Fruit fly (Drosophila melanogaster): ENCODE data around the gene CG31673.

CG31673 gene

DNA sequence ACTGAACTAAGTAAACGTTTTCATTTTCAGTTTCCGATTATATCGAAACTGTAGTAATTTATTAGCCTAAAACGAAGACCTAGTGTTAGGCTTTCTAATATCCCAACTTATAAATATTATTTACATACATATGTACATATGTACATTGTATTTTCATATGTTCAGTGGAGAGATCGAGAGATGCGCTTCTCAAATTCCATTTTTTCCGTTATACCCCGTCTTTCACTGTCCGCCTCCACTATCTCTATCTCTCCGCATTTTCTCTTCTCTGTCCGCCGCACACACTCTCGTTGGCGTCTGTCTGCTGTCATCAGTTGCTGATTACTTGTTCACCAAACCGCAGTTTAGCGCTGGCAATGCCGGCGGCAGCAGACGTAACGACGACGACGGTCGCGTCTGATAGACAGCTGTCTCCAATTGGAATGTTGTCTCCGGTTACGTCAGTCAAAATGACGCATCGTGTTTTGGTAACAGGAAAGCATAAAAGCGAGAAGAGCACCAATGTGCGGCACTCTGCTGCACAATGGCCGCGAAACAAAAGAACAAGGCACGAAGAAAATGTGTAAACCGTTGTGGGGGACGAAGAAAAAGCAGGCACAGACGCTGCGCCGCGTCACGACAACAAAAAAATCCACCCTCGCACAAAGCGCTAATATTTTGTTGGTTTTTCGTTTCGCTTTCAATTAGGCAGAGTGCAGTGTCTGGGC, 6.8 kb upstream of the CG31673 start, which contains the start of gene CG9331 (continued):
- TF ChIP-seq cad (GFP tag; optimal IDR thresholded peaks at IDR 0.05) (no peak), pum (GFP tag; optimal IDR thresholded peaks at IDR 0.05) (no peak), CG17361 (GFP tag; IDR thresholded peaks at IDR 0.05) (no peak), ranshi (GFP tag; IDR thresholded peaks at IDR 0.05) (no peak), pfk (GFP tag; optimal IDR thresholded peaks at IDR 0.05) (no peak), CG11085 (GFP tag; IDR thresholded peaks at IDR 0.05) (no peak), Nf-YA (GFP tag; IDR thresholded peaks at IDR 0.05) (no peak), CG3726 (GFP tag; IDR thresholded peaks at IDR 0.05) (no peak), vvl (GFP tag; IDR thresholded peaks at IDR 0.05) (peak; percentile 36; the same call in 1 of the 2 replicates), CG6683 (GFP tag; optimal IDR thresholded peaks at IDR 0.05) (no peak), ro (GFP tag; IDR thresholded peaks at IDR 0.05) (no peak), odd (GFP tag; optimal IDR thresholded peaks at IDR 0.05) (no peak), ash1 (GFP tag; optimal IDR thresholded peaks at IDR 0.05) (no peak), tna (GFP tag; IDR thresholded peaks at IDR 0.05; ENCODE audit: partially characterized antibody) (peak; percentile 46; the same call in 1 of the 2 replicates), CG8944 (GFP tag; optimal IDR thresholded peaks at IDR 0.05) (no peak), yki (optimal IDR thresholded peaks at IDR 0.05) (no peak), psq (GFP tag; optimal IDR thresholded peaks at IDR 0.05) (peak; percentile 45), CG7271 (tag; optimal IDR thresholded peaks at IDR 0.05) (no peak), CG4617 (GFP tag; optimal IDR thresholded peaks at IDR 0.05; ENCODE audit: borderline replicate concordance) (no peak), Drgx (GFP tag; IDR thresholded peaks at IDR 0.05) (peak; percentile 28; the same call in 1 of the 2 replicates), vnd (GFP tag; IDR thresholded peaks at IDR 0.05; ENCODE audit: partially characterized antibody) (peak; percentile 56; the same call in 1 of the 3 replicates), Sry-β (GFP tag; optimal IDR thresholded peaks at IDR 0.05) (no peak), CkIIα-i1 (GFP tag; IDR thresholded peaks at IDR 0.05) (no peak), CG4404 (GFP tag; IDR thresholded peaks at IDR 0.05) (no peak), bbx (GFP tag; IDR thresholded peaks at IDR 0.05; ENCODE audit: partially characterized antibody) (peak; percentile 75; the same call in 1 of the 2 replicates), Sin3A (optimal IDR thresholded peaks at IDR 0.05) (no peak), ssp (GFP tag; IDR thresholded peaks at IDR 0.05) (no peak), NC2β (GFP tag; optimal IDR thresholded peaks at IDR 0.05) (no peak), usp (GFP tag; optimal IDR thresholded peaks at IDR 0.05) (no peak), jing (GFP tag; optimal IDR thresholded peaks at IDR 0.05) (no peak), hb (GFP tag; IDR thresholded peaks at IDR 0.05; ENCODE audit: partially characterized antibody) (no peak), Optix (GFP tag; IDR thresholded peaks at IDR 0.05) (no peak), bowl (GFP tag; IDR thresholded peaks at IDR 0.05) (no peak), Hr39 (optimal IDR thresholded peaks at IDR 0.05) (no peak), CG11695 (GFP tag; IDR thresholded peaks at IDR 0.05) (no peak), ac (GFP tag; optimal IDR thresholded peaks at IDR 0.05) (no peak), GATAe (GFP tag; conservative IDR thresholded peaks at IDR 0.05) (no peak), Max (GFP tag; optimal IDR thresholded peaks at IDR 0.05) (no peak), CG14710 (tag; optimal IDR thresholded peaks at IDR 0.05) (no peak), CG4328 (GFP tag; optimal IDR thresholded peaks at IDR 0.05) (no peak), YL-1 (GFP tag; optimal IDR thresholded peaks at IDR 0.05) (no peak), her (GFP tag; optimal IDR thresholded peaks at IDR 0.05) (no peak), CG9797 (GFP tag; optimal IDR thresholded peaks at IDR 0.05) (no peak), dm (GFP tag; optimal IDR thresholded peaks at IDR 0.05) (peak; percentile 3), ttk (GFP tag; IDR thresholded peaks at IDR 0.05) (no peak), Mad (GFP tag; optimal IDR thresholded peaks at IDR 0.05) (no peak), CG15696 (tag; optimal IDR thresholded peaks at IDR 0.05) (peak; percentile 9), HLH4C (GFP tag; IDR thresholded peaks at IDR 0.05; ENCODE audit: partially characterized antibody) (peak; percentile 48; the same call in 1 of the 3 replicates), NK7.1 (GFP tag; optimal IDR thresholded peaks at IDR 0.05) (no peak), pb (GFP tag; optimal IDR thresholded peaks at IDR 0.05) (peak; percentile 21), CG31388 (GFP tag; optimal IDR thresholded peaks at IDR 0.05) (no peak), CG31441 (GFP tag; IDR thresholded peaks at IDR 0.05) (no peak)

Data from whole organism, embryonic.